Fruit fly (Drosophila melanogaster) whole organism, embryonic: Measurements from ENCODE around the gene Vps37B.

Experiments
- Abd-B ChIP-seq: fragments of 200-800 bp; sonication (Bioruptor generic); optimal IDR thresholded peaks from 2 replicates; lab custom pipeline; 2018; ENCODE audit warnings: missing biosample characterization, mild to moderate bottlenecking, missing genetic modification characterization, moderate library complexity
- CG10462 ChIP-seq: fragments of 200-800 bp; sonication (Bioruptor generic); optimal IDR thresholded peaks from 2 replicates; lab custom pipeline; 2016; ENCODE audit warnings: missing biosample characterization, missing genetic modification characterization
- CG10979 ChIP-seq: fragments of 200-800 bp; sonication (Bioruptor generic); optimal IDR thresholded peaks from 2 replicates; lab custom pipeline; 2018; ENCODE audit warnings: missing biosample characterization, mild to moderate bottlenecking, missing genetic modification characterization, moderate library complexity
- CG11456 ChIP-seq: fragments of 200-800 bp; sonication (Bioruptor generic); IDR thresholded peaks from 3 replicates; pipeline ENCODE4 v1.3.6; 2022; ENCODE audit warnings: missing biosample characterization, missing genetic modification characterization
- CG11696 ChIP-seq: fragments of 200-800 bp; sonication (Bioruptor generic); IDR thresholded peaks from 2 replicates; pipeline ENCODE4 v1.3.6; 2022; ENCODE audit warnings: missing biosample characterization, missing genetic modification characterization
- CG12391 ChIP-seq: fragments of 200-800 bp; sonication (Bioruptor generic); optimal IDR thresholded peaks from 3 replicates; lab custom pipeline; 2018; ENCODE audit warnings: missing biosample characterization, mild to moderate bottlenecking, missing genetic modification characterization, moderate library complexity
- CG12769 ChIP-seq: fragments of 200-800 bp; sonication (Bioruptor generic); optimal IDR thresholded peaks from 2 replicates; lab custom pipeline; 2019; ENCODE audit warnings: missing biosample characterization, mild to moderate bottlenecking, missing genetic modification characterization, moderate library complexity
- CG15696 ChIP-seq: fragments of 200-800 bp; sonication (Bioruptor generic); optimal IDR thresholded peaks from 2 replicates; lab custom pipeline; 2019; ENCODE audit warnings: missing biosample characterization, mild to moderate bottlenecking, missing genetic modification characterization, moderate library complexity
- CG18476 ChIP-seq: fragments of 200-800 bp; sonication (Bioruptor generic); optimal IDR thresholded peaks from 2 replicates; lab custom pipeline; 2016; ENCODE audit warnings: missing biosample characterization, mild to moderate bottlenecking, missing genetic modification characterization
- CG2889 ChIP-seq: fragments of 200-800 bp; sonication (Bioruptor generic); IDR thresholded peaks from 3 replicates; pipeline ENCODE4 v1.3.6; 2022; ENCODE audit warnings: missing biosample characterization, missing genetic modification characterization
- CG30020 ChIP-seq: fragments of 200-800 bp; optimal IDR thresholded peaks from 2 replicates; lab custom pipeline; 2019; ENCODE audit warnings: missing biosample characterization, mild to moderate bottlenecking, missing genetic modification characterization, moderate library complexity
- CG30403 ChIP-seq: fragments of 200-800 bp; sonication (Bioruptor generic); optimal IDR thresholded peaks from 3 replicates; lab custom pipeline; 2016; ENCODE audit warnings: missing biosample characterization, missing genetic modification characterization
- CG33213 ChIP-seq: fragments of 200-800 bp; sonication (Bioruptor generic); optimal IDR thresholded peaks from 3 replicates; lab custom pipeline; 2016; ENCODE audit warnings: missing biosample characterization, missing genetic modification characterization
- CG34422 ChIP-seq: fragments of 200-800 bp; sonication (Bioruptor generic); IDR thresholded peaks from 3 replicates; pipeline ENCODE4 v1.3.6; 2022; ENCODE audit warnings: missing biosample characterization, missing genetic modification characterization
- CG5245 ChIP-seq: fragments of 200-800 bp; sonication (Bioruptor generic); optimal IDR thresholded peaks from 3 replicates; lab custom pipeline; 2016; ENCODE audit warnings: missing biosample characterization, missing genetic modification characterization
- CG6683 ChIP-seq: fragments of 200-800 bp; sonication (Bioruptor generic); optimal IDR thresholded peaks from 2 replicates; lab custom pipeline; 2017; ENCODE audit warnings: missing biosample characterization, mild to moderate bottlenecking, missing genetic modification characterization, missing genetic modification reagents
- CG8765 ChIP-seq: fragments of 200-800 bp; sonication (Bioruptor generic); IDR thresholded peaks from 2 replicates; pipeline ENCODE4 v1.3.6; 2022; ENCODE audit warnings: missing biosample characterization, missing genetic modification characterization
- CG9609 ChIP-seq: fragments of 200-800 bp; sonication (Bioruptor generic); optimal IDR thresholded peaks from 3 replicates; lab custom pipeline; 2016; ENCODE audit warnings: missing biosample characterization, missing genetic modification characterization
- Dbx ChIP-seq: fragments of 200-800 bp; sonication (Bioruptor generic); IDR thresholded peaks from 3 replicates; pipeline ENCODE4 v1.3.6; 2022; ENCODE audit warnings: missing biosample characterization, missing genetic modification characterization
- Dek ChIP-seq: fragments of 200-800 bp; sonication (Bioruptor generic); optimal IDR thresholded peaks from 3 replicates; lab custom pipeline; 2019; ENCODE audit warnings: missing biosample characterization, mild to moderate bottlenecking, missing genetic modification characterization, moderate library complexity
- Hr78 ChIP-seq, 2 experiments: fragments of 200-800 bp in 1 of 2; fragments of >200 bp in 1 of 2; sonication (Bioruptor generic) in 1 of 2; optimal IDR thresholded peaks; 2 replicates each; lab custom pipeline; 2017 to 2019; ENCODE audit warnings: missing biosample characterization in 2 of 2, missing genetic modification characterization in 2 of 2, mild to moderate bottlenecking in 1 of 2, moderate library complexity in 1 of 2
- Max ChIP-seq: fragments of 200-800 bp; sonication (Bioruptor generic); optimal IDR thresholded peaks from 2 replicates; lab custom pipeline; 2016; ENCODE audit warnings: missing biosample characterization, mild to moderate bottlenecking, missing genetic modification characterization
- PHDP ChIP-seq: fragments of 200-800 bp; sonication (Bioruptor generic); optimal IDR thresholded peaks from 3 replicates; lab custom pipeline; 2018; ENCODE audit warnings: missing biosample characterization, mild to moderate bottlenecking, missing genetic modification characterization, moderate library complexity
- Scr ChIP-seq: fragments of 200-800 bp; sonication (Bioruptor generic); IDR thresholded peaks from 2 replicates; pipeline ENCODE4 v1.3.6; 2022; ENCODE audit warnings: missing biosample characterization, missing genetic modification characterization; ENCODE audit not compliant: partially characterized antibody
- Ssrp ChIP-seq: fragments of 200-800 bp; sonication (Bioruptor generic); optimal IDR thresholded peaks from 2 replicates; lab custom pipeline; 2018; ENCODE audit warnings: missing biosample characterization, mild to moderate bottlenecking, missing genetic modification characterization, moderate library complexity
- ac ChIP-seq: fragments of 200-800 bp; sonication (Bioruptor generic); optimal IDR thresholded peaks from 3 replicates; lab custom pipeline; 2017; ENCODE audit warnings: missing biosample characterization, mild to moderate bottlenecking, missing genetic modification characterization
- bsh ChIP-seq, 2 experiments: fragments of 200-800 bp; sonication (Bioruptor generic); optimal IDR thresholded peaks; 2 replicates each; lab custom pipeline; 2017 to 2018; ENCODE audit warnings: mild to moderate bottlenecking in 2 of 2, missing biosample characterization in 2 of 2, missing genetic modification characterization in 2 of 2, moderate library complexity in 1 of 2
- dpn ChIP-seq, 2 experiments: fragments of 200-800 bp; sonication (Bioruptor generic); optimal IDR thresholded peaks; 3 replicates each; lab custom pipeline; 2016; ENCODE audit warnings: missing biosample characterization in 2 of 2, missing genetic modification characterization in 2 of 2
- emc ChIP-seq: fragments of 200-800 bp; sonication (Bioruptor generic); optimal IDR thresholded peaks from 2 replicates; lab custom pipeline; 2016; ENCODE audit warnings: missing biosample characterization, missing genetic modification characterization
- exex ChIP-seq: fragments of 200-800 bp; sonication (Bioruptor generic); optimal IDR thresholded peaks from 4 replicates; lab custom pipeline; 2018; ENCODE audit warnings: missing biosample characterization, mild to moderate bottlenecking, missing genetic modification characterization, moderate library complexity
- eyg ChIP-seq: fragments of 200-800 bp; sonication (Bioruptor generic); optimal IDR thresholded peaks from 3 replicates; lab custom pipeline; 2016; ENCODE audit warnings: missing biosample characterization, missing genetic modification characterization
- fd64A ChIP-seq: fragments of 200-800 bp; sonication (Bioruptor generic); optimal IDR thresholded peaks from 3 replicates; lab custom pipeline; 2018; ENCODE audit warnings: missing biosample characterization, mild to moderate bottlenecking, missing genetic modification characterization
- fu2 ChIP-seq: fragments of 200-800 bp; sonication (Bioruptor generic); optimal IDR thresholded peaks from 2 replicates; lab custom pipeline; 2016; ENCODE audit warnings: missing biosample characterization, missing genetic modification characterization
- jigr1 ChIP-seq: fragments of 200-800 bp; sonication (Bioruptor generic); IDR thresholded peaks from 3 replicates; pipeline ENCODE4 v1.3.6; 2022; ENCODE audit warnings: missing biosample characterization, missing genetic modification characterization
- kah ChIP-seq: fragments of 200-800 bp; sonication (Bioruptor generic); optimal IDR thresholded peaks from 2 replicates; lab custom pipeline; 2018; ENCODE audit warnings: missing biosample characterization, mild to moderate bottlenecking, missing genetic modification characterization
- klu ChIP-seq: fragments of 200-800 bp; sonication (Bioruptor generic); IDR thresholded peaks from 2 replicates; pipeline ENCODE4 v1.3.6; 2022; ENCODE audit warnings: missing biosample characterization, missing genetic modification characterization
- nerfin-2 ChIP-seq: fragments of 200-800 bp; sonication (Bioruptor generic); IDR thresholded peaks from 2 replicates; pipeline ENCODE4 v1.3.6; 2022; ENCODE audit warnings: missing biosample characterization, missing genetic modification characterization; ENCODE audit not compliant: partially characterized antibody
- pho ChIP-seq: fragments of 200-800 bp; sonication (Bioruptor generic); optimal IDR thresholded peaks from 2 replicates; lab custom pipeline; 2016; ENCODE audit warnings: missing biosample characterization, missing genetic modification characterization
- phol ChIP-seq: fragments of 200-800 bp; sonication (Bioruptor generic); optimal IDR thresholded peaks from 3 replicates; lab custom pipeline; 2018; ENCODE audit warnings: missing biosample characterization, mild to moderate bottlenecking, missing genetic modification characterization, moderate library complexity
- row ChIP-seq: fragments of 200-800 bp; sonication (Bioruptor generic); IDR thresholded peaks from 3 replicates; pipeline ENCODE4 v1.3.6; 2022; ENCODE audit warnings: missing biosample characterization, missing genetic modification characterization
- schlank ChIP-seq: fragments of 200-800 bp; sonication (Bioruptor generic); optimal IDR thresholded peaks from 2 replicates; lab custom pipeline; 2018; ENCODE audit warnings: missing biosample characterization, mild to moderate bottlenecking, missing genetic modification characterization
- scrt ChIP-seq: fragments of 200-800 bp; sonication (Bioruptor generic); optimal IDR thresholded peaks from 2 replicates; lab custom pipeline; 2018; ENCODE audit warnings: missing biosample characterization, mild to moderate bottlenecking, missing genetic modification characterization, moderate library complexity
- sd ChIP-seq: fragments of 200-800 bp; sonication (Bioruptor generic); optimal IDR thresholded peaks from 3 replicates; lab custom pipeline; 2018; ENCODE audit warnings: missing biosample characterization, mild to moderate bottlenecking, missing genetic modification characterization, moderate library complexity
- sisA ChIP-seq: fragments of 200-800 bp; sonication (Bioruptor generic); IDR thresholded peaks from 2 replicates; pipeline ENCODE4 v1.3.6; 2022; ENCODE audit warnings: missing biosample characterization, missing genetic modification characterization
- stwl ChIP-seq: fragments of 200-800 bp; sonication (Bioruptor generic); optimal IDR thresholded peaks from 3 replicates; lab custom pipeline; 2018; ENCODE audit warnings: missing biosample characterization, mild to moderate bottlenecking, missing genetic modification characterization, moderate library complexity
- tin ChIP-seq: fragments of 200-800 bp; sonication (Bioruptor generic); optimal IDR thresholded peaks from 3 replicates; lab custom pipeline; 2016; ENCODE audit warnings: missing biosample characterization, missing genetic modification characterization
- tio ChIP-seq: fragments of 200-800 bp; sonication (Bioruptor generic); optimal IDR thresholded peaks from 2 replicates; lab custom pipeline; 2017; ENCODE audit warnings: missing biosample characterization, missing genetic modification characterization, inconsistent platforms

Gene Vps37B

DNA sequence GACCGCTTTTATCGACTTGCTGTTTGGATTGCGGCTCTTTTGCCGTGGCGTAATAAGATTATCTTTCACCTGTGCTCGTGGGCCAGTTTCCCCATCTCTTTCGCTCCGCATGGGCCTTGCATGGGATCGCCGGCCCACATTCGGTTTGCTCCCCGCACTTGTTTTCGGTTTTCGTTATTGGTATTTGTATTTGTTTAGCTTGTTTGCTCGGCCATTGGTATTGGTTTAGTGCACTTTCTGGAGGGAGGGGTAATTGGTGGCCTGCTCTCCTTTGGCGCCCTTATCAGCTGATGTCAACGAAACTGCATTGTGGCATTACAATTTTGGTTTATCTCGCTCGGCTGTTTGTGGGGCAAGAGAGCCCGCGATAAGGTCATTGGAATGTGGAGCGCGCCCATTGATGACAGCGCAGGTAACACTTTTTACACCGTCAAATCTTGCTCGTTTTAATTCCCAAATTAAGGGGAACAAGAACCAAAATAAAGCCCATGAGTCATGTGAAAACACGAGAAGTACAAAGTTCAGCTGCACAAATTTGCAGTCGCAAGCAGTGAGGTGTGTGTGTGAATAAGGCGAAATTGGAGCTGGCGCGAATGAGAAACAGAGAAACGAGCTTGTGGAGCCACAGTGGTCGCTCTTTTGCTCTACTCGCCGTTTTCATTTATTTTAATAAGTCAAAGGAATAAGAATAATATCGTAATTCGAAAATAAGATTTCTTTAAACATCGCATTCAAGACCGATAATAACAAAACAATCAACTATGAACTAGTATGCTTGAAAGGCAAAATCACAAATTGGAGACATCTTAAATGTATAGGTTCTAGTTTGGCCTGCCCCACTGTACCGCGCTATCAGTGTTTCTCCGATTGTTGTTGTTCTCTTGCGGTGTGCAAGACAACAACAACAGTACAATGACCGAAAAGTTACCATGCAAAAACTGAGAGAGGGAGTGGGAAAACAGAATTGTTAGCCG lies 10.3 kb upstream of the Vps37B start (continued):
- TF ChIP-seq CG18476, result peak; percentile 98
- peak; percentile 74 for TF ChIP-seq exex
- peak; percentile 98 for TF ChIP-seq Max (GFP tag; lab: Kevin White, UChicago)
- peak; percentile 81 for TF ChIP-seq CG12769 (tag; lab: Kevin White, UChicago)
- peak; percentile 74 for TF ChIP-seq fu2 (GFP tag; lab: Kevin White, UChicago)
- TF ChIP-seq fd64A (GFP tag; lab: Kevin White, UChicago), result peak; percentile 100
- peak; percentile 84 for TF ChIP-seq CG8765 (GFP tag; lab: Robert Waterston, UW)
- TF ChIP-seq Dek (tag; lab: Kevin White, UChicago), result peak; percentile 74
- TF ChIP-seq CG5245 (GFP tag; lab: Kevin White, UChicago), result peak; percentile 98
- peak; percentile 51 for TF ChIP-seq klu (GFP tag; lab: Robert Waterston, UW)
- peak; percentile 33 for TF ChIP-seq Abd-B (GFP tag; lab: Kevin White, UChicago)
- TF ChIP-seq CG11696 (GFP tag; lab: Robert Waterston, UW), result peak; percentile 87
- peak; percentile 98 for TF ChIP-seq tio
- peak; percentile 13; the same call in 1 of the 3 replicates for TF ChIP-seq Dbx (GFP tag; lab: Robert Waterston, UW)
- peak; percentile 83 for TF ChIP-seq sisA
- peak; percentile 80 for TF ChIP-seq CG2889 (GFP tag; lab: Robert Waterston, UW)
- TF ChIP-seq stwl (tag; lab: Kevin White, UChicago), result peak; percentile 84
- TF ChIP-seq scrt (GFP tag; lab: Kevin White, UChicago), result peak; percentile 85
- peak; percentile 81 for TF ChIP-seq row
- peak; percentile 68 for TF ChIP-seq CG30020 (tag; lab: Kevin White, UChicago)
- peak; percentile 98 for TF ChIP-seq CG10462 (GFP tag; lab: Kevin White, UChicago)
- TF ChIP-seq phol, result peak; percentile 56
- TF ChIP-seq jigr1 (GFP tag; lab: Robert Waterston, UW), result 0 out of 3 replicates have a peak, but pooled peaks have one; percentile 43
- peak; percentile 90 for TF ChIP-seq CG10979 (tag; lab: Kevin White, UChicago)
- peak; percentile 86 for TF ChIP-seq sd (tag; lab: Kevin White, UChicago)
- peak; percentile 99 for TF ChIP-seq CG33213 (GFP tag; lab: Kevin White, UChicago)
- peak; percentile 75 for TF ChIP-seq schlank (tag; lab: Kevin White, UChicago)
- peak; percentile 77 for TF ChIP-seq emc (GFP tag; lab: Kevin White, UChicago)
- TF ChIP-seq CG30403 (GFP tag; lab: Kevin White, UChicago), result peak; percentile 77
- no peak for TF ChIP-seq Scr (GFP tag; lab: Robert Waterston, UW)
- peak; percentile 100 for TF ChIP-seq ac
- TF ChIP-seq pho, result peak; percentile 81
- TF ChIP-seq nerfin-2, result no peak; the same call in 1 of the 2 replicates
- TF ChIP-seq CG9609, result peak; percentile 97
- peak; percentile 95 for TF ChIP-seq tin (GFP tag; lab: Kevin White, UChicago)
- peak in 1 of 2 experiments; percentile 93 for TF ChIP-seq Hr78 (GFP tag; optimal IDR thresholded peaks at IDR 0.05; lab: Kevin White, UChicago)
- TF ChIP-seq kah, result peak; percentile 92
- TF ChIP-seq CG15696 (tag; lab: Kevin White, UChicago), result peak; percentile 100
- TF ChIP-seq bsh (GFP tag; optimal IDR thresholded peaks at IDR 0.05; lab: Kevin White, UChicago), result peak; percentile 84 to 99
- peak; percentile 91 for TF ChIP-seq PHDP (tag; lab: Kevin White, UChicago)
- TF ChIP-seq CG6683 (GFP tag; lab: Kevin White, UChicago), result peak; percentile 95
- TF ChIP-seq CG11456 (GFP tag; lab: Robert Waterston, UW), result peak; percentile 89
- peak; percentile 98 for TF ChIP-seq eyg
- peak; percentile 89 for TF ChIP-seq CG12391
- peak; percentile 63 for TF ChIP-seq Ssrp (tag; lab: Kevin White, UChicago)
- peak; percentile 82 for TF ChIP-seq CG34422
- peak; percentile 90 to 96 for TF ChIP-seq dpn (GFP tag; optimal IDR thresholded peaks at IDR 0.05; lab: Kevin White, UChicago)
